Fruit fly (Drosophila melanogaster) whole organism, wandering third instar larva: Measurements from ENCODE around the gene CG13250.
A peak's percentile ranks its signal among the peaks of the same experiment; 100 is the strongest.

Experiments used
- Abd-B ChIP-seq: fragments of >200 bp; optimal IDR thresholded peaks from 2 replicates; lab custom pipeline; 2017; ENCODE audit warnings: missing biosample characterization, missing genetic modification characterization
- CG32264 ChIP-seq: fragments of 200-800 bp; sonication (Bioruptor generic); optimal IDR thresholded peaks from 2 replicates; lab custom pipeline; 2016; ENCODE audit warnings: missing biosample characterization, missing genetic modification characterization
- CG9705 ChIP-seq: fragments of 200-800 bp; sonication (Bioruptor generic); optimal IDR thresholded peaks from 2 replicates; lab custom pipeline; 2018; ENCODE audit warnings: missing biosample characterization, mild to moderate bottlenecking, missing genetic modification characterization
- CrebA ChIP-seq: fragments of 200-800 bp; sonication (Bioruptor generic); optimal IDR thresholded peaks from 2 replicates; lab custom pipeline; 2016; ENCODE audit warnings: missing biosample characterization, mild to moderate bottlenecking, missing genetic modification characterization, borderline replicate concordance
- Dfd ChIP-seq: fragments of >200 bp; optimal IDR thresholded peaks from 2 replicates; lab custom pipeline; 2017; ENCODE audit warnings: missing biosample characterization, missing genetic modification characterization
- Dif ChIP-seq: fragments of 200-275, 200-300 bp; sonication (Bioruptor generic); optimal IDR thresholded peaks from 2 replicates; lab custom pipeline; 2018; ENCODE audit warnings: missing biosample characterization, missing genetic modification characterization; ENCODE audit not compliant: partially characterized antibody
- GATAd ChIP-seq: sonication (Bioruptor generic); optimal IDR thresholded peaks from 2 replicates; lab custom pipeline; 2016; ENCODE audit warnings: missing biosample characterization, missing genetic modification characterization
- HLH106 ChIP-seq: fragments of 200-800 bp; optimal IDR thresholded peaks from 3 replicates; lab custom pipeline; 2019; ENCODE audit warnings: missing biosample characterization, mild to moderate bottlenecking, missing genetic modification characterization, moderate library complexity
- Hnf4 ChIP-seq: fragments of 200-800 bp; sonication (Bioruptor generic); optimal IDR thresholded peaks from 2 replicates; lab custom pipeline; 2016; ENCODE audit warnings: missing biosample characterization, mild to moderate bottlenecking, missing genetic modification characterization
- Hr78 ChIP-seq: fragments of >200 bp; optimal IDR thresholded peaks from 2 replicates; lab custom pipeline; 2017; ENCODE audit warnings: missing biosample characterization, missing genetic modification characterization
- Hr83 ChIP-seq: fragments of 200-300 bp; sonication (Bioruptor generic); optimal IDR thresholded peaks from 2 replicates; lab custom pipeline; 2016; ENCODE audit warnings: missing biosample characterization, mild to moderate bottlenecking, missing genetic modification characterization, moderate library complexity; ENCODE audit not compliant: poor library complexity, severe bottlenecking
- Jra ChIP-seq: sonication (Bioruptor generic); optimal IDR thresholded peaks from 2 replicates; lab custom pipeline; 2016; ENCODE audit warnings: missing biosample characterization, missing genetic modification characterization
- Mio ChIP-seq: sonication (Bioruptor generic); optimal IDR thresholded peaks from 2 replicates; lab custom pipeline; 2016; ENCODE audit warnings: missing biosample characterization, missing genetic modification characterization
- Myc ChIP-seq: fragments of >200 bp; optimal IDR thresholded peaks from 2 replicates; lab custom pipeline; 2017
- N ChIP-seq: fragments of >200 bp; optimal IDR thresholded peaks from 2 replicates; lab custom pipeline; 2018; ENCODE audit warnings: missing biosample characterization, missing external identifiers, missing genetic modification characterization
- OdsH ChIP-seq: fragments of 200-800 bp; sonication (Bioruptor generic); optimal IDR thresholded peaks from 2 replicates; lab custom pipeline; 2016; ENCODE audit warnings: missing biosample characterization, mild to moderate bottlenecking, missing genetic modification characterization
- Rel ChIP-seq, 2 experiments: fragments of 200-800 bp; sonication (Bioruptor generic) in 1 of 2; optimal IDR thresholded peaks; 2 replicates in 1 of 2; 3 replicates in 1 of 2; lab custom pipeline; 2016 to 2019; ENCODE audit warnings: mild to moderate bottlenecking in 2 of 2, missing biosample characterization in 2 of 2, missing genetic modification characterization in 2 of 2, moderate library complexity in 1 of 2
- Sp1 ChIP-seq: fragments of 200-800 bp; sonication (Bioruptor generic); optimal IDR thresholded peaks from 3 replicates; lab custom pipeline; 2019; ENCODE audit warnings: missing biosample characterization, mild to moderate bottlenecking, missing genetic modification characterization, moderate library complexity
- Vsx2 ChIP-seq: fragments of 200-300, 225-300 bp; sonication (Bioruptor generic); optimal IDR thresholded peaks from 2 replicates; lab custom pipeline; 2018; ENCODE audit warnings: missing biosample characterization, missing genetic modification characterization; ENCODE audit not compliant: partially characterized antibody
- br ChIP-seq: fragments of 200-800 bp; sonication (Bioruptor generic); optimal IDR thresholded peaks from 2 replicates; lab custom pipeline; 2016; ENCODE audit warnings: missing biosample characterization, missing genetic modification characterization
- brk ChIP-seq: fragments of 200-800 bp; sonication (Bioruptor generic); optimal IDR thresholded peaks from 2 replicates; lab custom pipeline; 2016; ENCODE audit warnings: missing biosample characterization, mild to moderate bottlenecking, missing genetic modification characterization
- dl ChIP-seq, 2 experiments: fragments of 175-275, 200-275 bp in 1 of 2; fragments of 200-275 bp in 1 of 2; sonication (Bioruptor generic); optimal IDR thresholded peaks; lab custom pipeline; 2018; ENCODE audit warnings: mild to moderate bottlenecking in 2 of 2, missing biosample characterization in 2 of 2, missing genetic modification characterization in 2 of 2, moderate library complexity in 2 of 2; ENCODE audit not compliant: partially characterized antibody in 2 of 2, insufficient read depth in 1 of 2
- dmrt93B ChIP-seq: fragments of 200-800 bp; sonication (Bioruptor generic); optimal IDR thresholded peaks from 2 replicates; lab custom pipeline; 2018; ENCODE audit warnings: missing biosample characterization, mild to moderate bottlenecking, missing genetic modification characterization
- dsf ChIP-seq: sonication (Bioruptor generic); optimal IDR thresholded peaks from 2 replicates; lab custom pipeline; 2016; ENCODE audit warnings: missing biosample characterization, missing genetic modification characterization, borderline replicate concordance
- ey ChIP-seq: fragments of 200-800 bp; sonication (Bioruptor generic); optimal IDR thresholded peaks from 2 replicates; lab custom pipeline; 2016; ENCODE audit warnings: missing biosample characterization, missing genetic modification characterization
- foxo ChIP-seq, 2 experiments: fragments of 200-800 bp; sonication (Bioruptor generic); optimal IDR thresholded peaks; 2 replicates in 1 of 2; 3 replicates in 1 of 2; lab custom pipeline; 2016 to 2017; ENCODE audit warnings: missing biosample characterization in 2 of 2, missing genetic modification characterization in 2 of 2
- fru ChIP-seq: fragments of 200-800 bp; sonication (Bioruptor generic); optimal IDR thresholded peaks from 3 replicates; lab custom pipeline; 2016; ENCODE audit warnings: missing biosample characterization, mild to moderate bottlenecking, missing genetic modification characterization
- h ChIP-seq: fragments of 200-800 bp; sonication (Bioruptor generic); optimal IDR thresholded peaks from 3 replicates; lab custom pipeline; 2016; ENCODE audit warnings: missing biosample characterization, mild to moderate bottlenecking, missing genetic modification characterization
- jim ChIP-seq: fragments of 175-275, 200-325 bp; sonication (Bioruptor generic); optimal IDR thresholded peaks from 2 replicates; lab custom pipeline; 2016; ENCODE audit warnings: missing biosample characterization, mild to moderate bottlenecking, missing genetic modification characterization
- lola ChIP-seq: fragments of >200 bp; optimal IDR thresholded peaks from 2 replicates; lab custom pipeline; 2017; ENCODE audit warnings: missing biosample characterization, missing genetic modification characterization
- pan ChIP-seq: fragments of >200 bp; optimal IDR thresholded peaks from 2 replicates; lab custom pipeline; 2017
- psq ChIP-seq: fragments of 200-800 bp; sonication (Bioruptor generic); optimal IDR thresholded peaks from 3 replicates; lab custom pipeline; 2017; ENCODE audit warnings: missing biosample characterization, mild to moderate bottlenecking, missing genetic modification characterization, moderate library complexity
- rgr ChIP-seq: fragments of 200-800 bp; sonication (Bioruptor generic); optimal IDR thresholded peaks from 3 replicates; lab custom pipeline; 2016; ENCODE audit warnings: missing biosample characterization, mild to moderate bottlenecking, missing genetic modification characterization
- sage ChIP-seq: fragments of 200-800 bp; sonication (Bioruptor generic); optimal IDR thresholded peaks from 2 replicates; lab custom pipeline; 2016; ENCODE audit warnings: missing biosample characterization, mild to moderate bottlenecking, missing genetic modification characterization
- sv ChIP-seq: fragments of 200-800 bp; sonication (Bioruptor generic); optimal IDR thresholded peaks from 3 replicates; lab custom pipeline; 2016; ENCODE audit warnings: missing biosample characterization, missing genetic modification characterization
- tai ChIP-seq: sonication (Bioruptor generic); optimal IDR thresholded peaks from 2 replicates; lab custom pipeline; 2016; ENCODE audit warnings: missing biosample characterization, missing genetic modification characterization
- usp ChIP-seq: fragments of >200 bp; optimal IDR thresholded peaks from 2 replicates; lab custom pipeline; 2017; ENCODE audit warnings: missing biosample characterization, missing genetic modification characterization
- woc ChIP-seq: sonication (Bioruptor generic); optimal IDR thresholded peaks from 2 replicates; lab custom pipeline; 2016; ENCODE audit warnings: missing biosample characterization, mild to moderate bottlenecking, missing genetic modification characterization

Gene CG13250

dm6 chr3L:20517179-20517834 is 16.2 kb upstream of the CG13250 start:
- TF ChIP-seq sage (no peak), CrebA (GFP tag; lab: Kevin White, UChicago) (peak; percentile 46), brk (GFP tag; lab: Kevin White, UChicago) (no peak), Jra (peak; percentile 90), Hr83 (GFP tag; lab: Kevin White, UChicago) (peak; percentile 83), Rel (GFP tag; optimal IDR thresholded peaks at IDR 0.05; lab: Kevin White, UChicago) (no peak), Rel (tag; optimal IDR thresholded peaks at IDR 0.05; lab: Kevin White, UChicago) (peak; percentile 84), dl (GFP tag; optimal IDR thresholded peaks at IDR 0.05; lab: Kevin White, UChicago; ENCODE audit: insufficient read depth in 1 of 2, partially characterized antibody in 2 of 2) (peak in 1 of 2 experiments; percentile 77), Hnf4 (GFP tag; lab: Kevin White, UChicago) (peak; percentile 11), psq (GFP tag; lab: Kevin White, UChicago) (peak; percentile 86), Dif (peak; percentile 37)

dm6 chr3L:20517897-20518804 is 15.4 kb upstream of the CG13250 start:
- TF ChIP-seq sv (no peak), CrebA (GFP tag; lab: Kevin White, UChicago) (no peak), CG9705 (GFP tag; lab: Kevin White, UChicago) (no peak), dl (GFP tag; optimal IDR thresholded peaks at IDR 0.05; lab: Kevin White, UChicago; ENCODE audit: insufficient read depth in 1 of 2, partially characterized antibody in 2 of 2) (no peak), Hnf4 (GFP tag; lab: Kevin White, UChicago) (peak; percentile 24), Dfd (no peak), Mio (GFP tag; lab: Kevin White, UChicago) (peak; percentile 11), Rel (GFP tag; optimal IDR thresholded peaks at IDR 0.05; lab: Kevin White, UChicago) (no peak), Rel (tag; optimal IDR thresholded peaks at IDR 0.05; lab: Kevin White, UChicago) (peak; percentile 85), jim (GFP tag; lab: Kevin White, UChicago) (peak; percentile 82), dsf (GFP tag; lab: Kevin White, UChicago) (no peak), CG32264 (GFP tag; lab: Kevin White, UChicago) (no peak), N (GFP tag; lab: Kevin White, UChicago) (no peak), sage (no peak), Dif (peak; percentile 36), Hr78 (GFP tag; lab: Kevin White, UChicago) (no peak), Hr83 (GFP tag; lab: Kevin White, UChicago) (peak; percentile 13), psq (GFP tag; lab: Kevin White, UChicago) (peak; percentile 100), OdsH (GFP tag; lab: Kevin White, UChicago) (peak; percentile 52), woc (GFP tag; lab: Kevin White, UChicago) (peak; percentile 11), dmrt93B (GFP tag; lab: Kevin White, UChicago) (peak; percentile 8), lola (GFP tag; lab: Kevin White, UChicago) (no peak), GATAd (GFP tag; lab: Kevin White, UChicago) (no peak), ey (GFP tag; lab: Kevin White, UChicago) (peak; percentile 67), usp (GFP tag; lab: Kevin White, UChicago) (no peak), Vsx2 (no peak), h (GFP tag; lab: Kevin White, UChicago) (peak; percentile 32), tai (peak; percentile 41), brk (GFP tag; lab: Kevin White, UChicago) (no peak), br (GFP tag; lab: Kevin White, UChicago) (peak; percentile 39), Abd-B (GFP tag; lab: Kevin White, UChicago) (no peak), foxo (GFP tag; optimal IDR thresholded peaks at IDR 0.05; lab: Kevin White, UChicago) (peak; percentile 56 to 60), Sp1 (GFP tag; lab: Kevin White, UChicago) (peak; percentile 35), rgr (GFP tag; lab: Kevin White, UChicago) (peak; percentile 54), Jra (no peak), Myc (no peak), HLH106 (tag; lab: Kevin White, UChicago) (peak; percentile 49), pan (lab: Kevin White, UChicago) (no peak), fru (GFP tag; lab: Kevin White, UChicago) (peak; percentile 78)
